Worm (Caenorhabditis elegans) whole organism, L3 larva: ENCODE data around the gene wrn-1.

Experiments used
- R02D3.7 ChIP-seq: fragments of 150-350 bp; optimal IDR thresholded peaks from 2 replicates; lab custom pipeline; 2014; ENCODE audit warnings: missing biosample characterization, missing genetic modification characterization
- ZK546.5 ChIP-seq: sonication (generic microtip); optimal IDR thresholded peaks from 2 replicates; lab custom pipeline; 2017; ENCODE audit warnings: missing biosample characterization, missing genetic modification characterization
- aly-2 ChIP-seq: fragments of 150-350 bp; optimal IDR thresholded peaks from 2 replicates; lab custom pipeline; 2014; ENCODE audit warnings: missing biosample characterization, missing genetic modification characterization
- ama-1 ChIP-seq: fragments of 150-350 bp; optimal IDR thresholded peaks from 2 replicates; lab custom pipeline; 2018
- ceh-16 ChIP-seq: sonication (generic microtip); optimal IDR thresholded peaks from 2 replicates; lab custom pipeline; 2017; ENCODE audit warnings: missing biosample characterization, missing genetic modification characterization
- ceh-28 ChIP-seq: fragments of 150-350 bp; optimal IDR thresholded peaks from 2 replicates; lab custom pipeline; 2014; ENCODE audit warnings: missing biosample characterization, missing genetic modification reagents, missing genetic modification characterization
- ceh-82 ChIP-seq: fragments of 150-350 bp; optimal IDR thresholded peaks from 2 replicates; lab custom pipeline; 2014; ENCODE audit warnings: missing biosample characterization, missing genetic modification characterization
- ceh-9 ChIP-seq: sonication (generic microtip); optimal IDR thresholded peaks from 2 replicates; lab custom pipeline; 2018; ENCODE audit warnings: missing biosample characterization, missing genetic modification characterization
- daf-12 ChIP-seq: fragments of 150-350 bp; optimal IDR thresholded peaks from 2 replicates; lab custom pipeline; 2014; ENCODE audit warnings: missing biosample characterization, missing genetic modification reagents, missing genetic modification characterization
- egl-5 ChIP-seq: fragments of 150-350 bp; optimal IDR thresholded peaks from 2 replicates; lab custom pipeline; 2017; ENCODE audit warnings: missing biosample characterization, missing genetic modification reagents, missing genetic modification characterization, inconsistent platforms
- elt-1 ChIP-seq: fragments of 150-350 bp; optimal IDR thresholded peaks from 2 replicates; lab custom pipeline; 2014; ENCODE audit warnings: missing biosample characterization, missing genetic modification characterization
- elt-2 ChIP-seq: sonication (generic microtip); optimal IDR thresholded peaks from 2 replicates; lab custom pipeline; 2016; ENCODE audit warnings: missing genetic modification reagents, mild to moderate bottlenecking, missing genetic modification characterization, missing compliant biosample characterization
- elt-3 ChIP-seq, 3 experiments: fragments of 150-350 bp in 1 of 3; sonication (generic microtip) in 2 of 3; optimal IDR thresholded peaks; 2 replicates in 2 of 3; 4 replicates in 1 of 3; lab custom pipeline; 2014 to 2017; ENCODE audit warnings: missing biosample characterization in 3 of 3, missing genetic modification characterization in 3 of 3
- eor-1 ChIP-seq, 2 experiments: fragments of 150-350 bp; optimal IDR thresholded peaks; 2 replicates each; lab custom pipeline; 2014 to 2018; ENCODE audit warnings: missing biosample characterization in 2 of 2, missing genetic modification characterization in 2 of 2
- fos-1 ChIP-seq: fragments of 150-350 bp; optimal IDR thresholded peaks from 2 replicates; lab custom pipeline; 2014; ENCODE audit warnings: missing biosample characterization, missing genetic modification characterization
- hmg-11 ChIP-seq: sonication (generic microtip); optimal IDR thresholded peaks from 2 replicates; lab custom pipeline; 2016; ENCODE audit warnings: missing genetic modification characterization, missing compliant biosample characterization
- jun-1 ChIP-seq: fragments of 150-350 bp; optimal IDR thresholded peaks from 2 replicates; lab custom pipeline; 2014; ENCODE audit warnings: missing biosample characterization, missing genetic modification reagents, missing genetic modification characterization
- lin-15B ChIP-seq: fragments of 150-350 bp; optimal IDR thresholded peaks from 2 replicates; lab custom pipeline; 2014; ENCODE audit warnings: missing biosample characterization, missing genetic modification characterization
- lin-39 ChIP-seq: fragments of 150-350 bp; optimal IDR thresholded peaks from 2 replicates; lab custom pipeline; 2018; ENCODE audit warnings: missing biosample characterization, missing genetic modification reagents, missing genetic modification characterization
- lsy-12 ChIP-seq: sonication (generic microtip); optimal IDR thresholded peaks from 2 replicates; lab custom pipeline; 2016; ENCODE audit warnings: mild to moderate bottlenecking, missing genetic modification characterization, missing compliant biosample characterization
- mdl-1 ChIP-seq: fragments of 150-350 bp; optimal IDR thresholded peaks from 2 replicates; lab custom pipeline; 2014; ENCODE audit warnings: missing biosample characterization, missing genetic modification characterization
- mml-1 ChIP-seq: fragments of 150-350 bp; sonication (generic microtip); optimal IDR thresholded peaks from 3 replicates; lab custom pipeline; 2014; ENCODE audit warnings: missing biosample characterization, missing genetic modification characterization
- nfya-1 ChIP-seq: sonication (generic microtip); optimal IDR thresholded peaks from 2 replicates; lab custom pipeline; 2017; ENCODE audit warnings: missing genetic modification characterization, mild to moderate bottlenecking, missing compliant biosample characterization, antibody characterized with exemption, moderate library complexity; ENCODE audit not compliant: insufficient read depth
- nhr-12 ChIP-seq: fragments of 150-350 bp; optimal IDR thresholded peaks from 2 replicates; lab custom pipeline; 2014; ENCODE audit warnings: missing biosample characterization, missing genetic modification characterization
- nhr-237 ChIP-seq: fragments of 150-350 bp; optimal IDR thresholded peaks from 2 replicates; lab custom pipeline; 2014; ENCODE audit warnings: missing biosample characterization, missing genetic modification characterization
- nhr-43 ChIP-seq: sonication (generic microtip); optimal IDR thresholded peaks from 2 replicates; lab custom pipeline; 2016; ENCODE audit warnings: mild to moderate bottlenecking, missing genetic modification characterization, missing compliant biosample characterization; ENCODE audit not compliant: poor library complexity, severe bottlenecking
- nhr-67 ChIP-seq: fragments of 150-350 bp; optimal IDR thresholded peaks from 2 replicates; lab custom pipeline; 2014; ENCODE audit warnings: missing biosample characterization, missing genetic modification characterization
- nhr-77 ChIP-seq: fragments of 150-350 bp; optimal IDR thresholded peaks from 2 replicates; lab custom pipeline; 2014; ENCODE audit warnings: missing biosample characterization, missing genetic modification characterization
- pha-4 ChIP-seq: fragments of 150-350 bp; optimal IDR thresholded peaks from 2 replicates; lab custom pipeline; 2014; ENCODE audit warnings: missing biosample characterization, missing genetic modification reagents, missing genetic modification characterization
- pqm-1 ChIP-seq: fragments of 150-350 bp; optimal IDR thresholded peaks from 2 replicates; lab custom pipeline; 2017; ENCODE audit warnings: missing biosample characterization, missing genetic modification characterization, inconsistent platforms
- sea-2 ChIP-seq: fragments of 150-350 bp; sonication (generic microtip); optimal IDR thresholded peaks from 4 replicates; lab custom pipeline; 2014; ENCODE audit warnings: missing biosample characterization, missing genetic modification reagents, missing genetic modification characterization
- tbx-2 ChIP-seq: sonication (generic microtip); optimal IDR thresholded peaks from 2 replicates; lab custom pipeline; 2016; ENCODE audit warnings: mild to moderate bottlenecking, missing genetic modification characterization, missing compliant biosample characterization
- unc-62 ChIP-seq: fragments of 150-350 bp; sonication (generic microtip); optimal IDR thresholded peaks from 4 replicates; lab custom pipeline; 2014; ENCODE audit warnings: missing biosample characterization, missing genetic modification reagents, missing genetic modification characterization
- zag-1 ChIP-seq: fragments of 150-350 bp; optimal IDR thresholded peaks from 2 replicates; lab custom pipeline; 2014; ENCODE audit warnings: missing biosample characterization, missing genetic modification characterization
- ztf-11 ChIP-seq: fragments of 150-350 bp; optimal IDR thresholded peaks from 2 replicates; lab custom pipeline; 2014; ENCODE audit warnings: missing biosample characterization, missing genetic modification characterization

The wrn-1 gene

ce11 chrII:6565077-6565476 is 10.3 kb downstream of the wrn-1 start, which contains the start of gene mpz-3:
mpz-3 (minus strand) TSS chrII:6565396.
- TF ChIP-seq nfya-1 (tag; lab: Kevin White, UChicago) (peak; percentile 9), lsy-12 (tag; lab: Kevin White, UChicago) (peak; percentile 42), ceh-28 (tag; lab: Kevin White, UChicago) (no peak), mml-1 (tag; lab: Kevin White, UChicago) (no peak), tbx-2 (tag; lab: Kevin White, UChicago) (peak; percentile 8), elt-2 (tag; lab: Kevin White, UChicago) (peak; percentile 17), ama-1 (lab: Kevin White, UChicago) (peak; percentile 23), pha-4 (tag; lab: Kevin White, UChicago) (peak; percentile 56), elt-1 (tag; lab: Kevin White, UChicago) (no peak), nhr-43 (tag; lab: Kevin White, UChicago) (peak; percentile 56), ceh-82 (no peak), lin-39 (tag; lab: Kevin White, UChicago) (peak; percentile 73)

ce11 chrII:6566628-6567180 is 11.9 kb downstream of the wrn-1 start, which contains the start of the genes F18C5.5 and F18C5.9:
F18C5.5 (minus strand) TSS chrII:6566728.
F18C5.9 (plus strand) TSS chrII:6567130.
- TF ChIP-seq ceh-16 (tag; lab: Kevin White, UChicago) (no peak), nhr-67 (tag; lab: Kevin White, UChicago) (no peak), aly-2 (tag; lab: Kevin White, UChicago) (no peak), ceh-28 (tag; lab: Kevin White, UChicago) (no peak), fos-1 (tag; lab: Kevin White, UChicago) (no peak), daf-12 (tag; lab: Kevin White, UChicago) (no peak), sea-2 (GFP tag; lab: Kevin White, UChicago) (no peak), ceh-9 (tag; lab: Kevin White, UChicago) (no peak), R02D3.7 (tag; lab: Kevin White, UChicago) (no peak)
- TF ChIP-seq, all 47 proteins: peak for 0

ce11 chrII:6568707-6569106 is 13.9 kb downstream of the wrn-1 start, which contains the start of gene sra-27:
sra-27 (plus strand) TSS chrII:6569007.
- TF ChIP-seq lin-15B (tag; lab: Kevin White, UChicago): no peak
- TF ChIP-seq nfya-1 (tag; lab: Kevin White, UChicago): no peak
- no peak for TF ChIP-seq egl-5 (tag; lab: Kevin White, UChicago)
- TF ChIP-seq, all 47 proteins: peak for 0

- TF ChIP-seq hmg-11 (tag; lab: Kevin White, UChicago) (no peak), ztf-11 (tag; lab: Kevin White, UChicago) (no peak), unc-62 (no peak), mdl-1 (tag; lab: Kevin White, UChicago) (no peak), ama-1 (lab: Kevin White, UChicago) (no peak), sea-2 (GFP tag; lab: Kevin White, UChicago) (no peak), nhr-43 (tag; lab: Kevin White, UChicago) (no peak), lin-39 (tag; lab: Kevin White, UChicago) (no peak), nhr-77 (tag; lab: Kevin White, UChicago) (no peak), ceh-28 (tag; lab: Kevin White, UChicago) (no peak), zag-1 (no peak), nhr-12 (tag; lab: Kevin White, UChicago) (no peak), ceh-82 (no peak), ZK546.5 (no peak), nhr-237 (tag; lab: Kevin White, UChicago) (no peak), nfya-1 (tag; lab: Kevin White, UChicago) (no peak), egl-5 (tag; lab: Kevin White, UChicago) (no peak), elt-3 (tag; optimal IDR thresholded peaks at IDR 0.05; lab: Kevin White, UChicago) (no peak)
These were observed 18.9 kb downstream of the wrn-1 start, which contains the start of gene sra-28 for ce11 chrII:6573677-6574076. sra-28 (minus strand) TSS chrII:6573777.

- no peak for TF ChIP-seq mml-1 (tag; lab: Kevin White, UChicago)
- TF ChIP-seq ceh-16 (tag; lab: Kevin White, UChicago): no peak
- no peak for TF ChIP-seq ceh-82
- no peak for TF ChIP-seq pqm-1
- TF ChIP-seq eor-1 (tag; optimal IDR thresholded peaks at IDR 0.05; lab: Kevin White, UChicago): no peak
- no peak for TF ChIP-seq jun-1
- TF ChIP-seq, all 47 proteins: peak for 0
These were observed 20.9 kb downstream of the wrn-1 start, which contains the start of gene sra-29 for ce11 chrII:6575647-6576046. sra-29 (minus strand) TSS chrII:6575747.
